Fruit fly (Drosophila melanogaster): ENCODE measurements around the gene brwl.

Gene brwl

DNA sequence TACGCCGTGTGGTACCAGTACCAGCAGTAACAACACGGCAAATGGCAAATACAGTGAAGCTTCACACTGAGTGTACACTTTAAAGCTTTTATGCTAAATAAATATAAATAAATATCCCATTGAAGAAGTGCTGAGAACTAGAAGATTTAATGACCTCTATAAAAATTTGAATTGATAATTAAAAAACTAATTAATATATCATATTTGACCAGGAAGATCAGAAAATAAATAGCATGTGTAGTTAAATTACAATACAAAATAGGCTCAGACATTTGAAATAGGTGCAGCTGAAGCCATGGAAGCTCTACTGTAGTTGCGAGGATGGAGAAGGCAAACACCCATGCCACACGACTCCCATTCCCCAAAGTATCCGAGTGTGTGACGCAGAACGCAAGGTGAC, 4.2 kb upstream of the brwl start (continued):
- TF ChIP-seq dysf (GFP tag; IDR thresholded peaks at IDR 0.05) (peak; percentile 64; the same call in 2 of the 3 replicates), CG8089 (GFP tag; optimal IDR thresholded peaks at IDR 0.05) (no peak), HmgZ (tag; optimal IDR thresholded peaks at IDR 0.05) (no peak), bigmax (GFP tag; optimal IDR thresholded peaks at IDR 0.05) (no peak), gt (GFP tag; IDR thresholded peaks at IDR 0.05) (no peak), aop (GFP tag; IDR thresholded peaks at IDR 0.05) (no peak), inv (GFP tag; IDR thresholded peaks at IDR 0.05; ENCODE audit: partially characterized antibody) (no peak), CG11695 (GFP tag; IDR thresholded peaks at IDR 0.05) (peak; percentile 49; the same call in 1 of the 3 replicates), CG3995 (GFP tag; optimal IDR thresholded peaks at IDR 0.05) (no peak), CG12071 (GFP tag; optimal IDR thresholded peaks at IDR 0.05) (no peak), Nf-YC (tag; optimal IDR thresholded peaks at IDR 0.05) (peak; percentile 26), CG8359 (GFP tag; optimal IDR thresholded peaks at IDR 0.05; ENCODE audit: borderline replicate concordance) (no peak), Side (GFP tag; optimal IDR thresholded peaks at IDR 0.05) (no peak), dm (GFP tag; optimal IDR thresholded peaks at IDR 0.05) (no peak), abd-A (tag; optimal IDR thresholded peaks at IDR 0.05) (no peak), CG6175 (GFP tag; IDR thresholded peaks at IDR 0.05) (no peak), danr (GFP tag; IDR thresholded peaks at IDR 0.05) (no peak), Elba2 (GFP tag; optimal IDR thresholded peaks at IDR 0.05) (no peak), pho (GFP tag; optimal IDR thresholded peaks at IDR 0.05) (no peak), lilli (GFP tag; optimal IDR thresholded peaks at IDR 0.05) (peak; percentile 37), CG16779 (GFP tag; IDR thresholded peaks at IDR 0.05) (no peak), Poxn (GFP tag; IDR thresholded peaks at IDR 0.05) (no peak), vvl (GFP tag; IDR thresholded peaks at IDR 0.05) (peak; percentile 36; the same call in 1 of the 2 replicates), CG16815 (GFP tag; optimal IDR thresholded peaks at IDR 0.05) (peak; percentile 18), Fer3 (tag; optimal IDR thresholded peaks at IDR 0.05) (peak; percentile 49), sisA (GFP tag; IDR thresholded peaks at IDR 0.05) (0 out of 2 replicates have a peak, but pooled peaks have one; percentile 35), CG13624 (GFP tag; optimal IDR thresholded peaks at IDR 0.05) (no peak), CG1233 (GFP tag; optimal IDR thresholded peaks at IDR 0.05) (no peak), CG10366 (GFP tag; IDR thresholded peaks at IDR 0.05) (no peak), CG2875 (GFP tag; optimal IDR thresholded peaks at IDR 0.05) (no peak), CG6254 (GFP tag; optimal IDR thresholded peaks at IDR 0.05) (no peak), CG10979 (tag; optimal IDR thresholded peaks at IDR 0.05) (peak; percentile 17), Stat92E (GFP tag; optimal IDR thresholded peaks at IDR 0.05) (no peak), CG15514 (GFP tag; optimal IDR thresholded peaks at IDR 0.05) (peak; percentile 16), sd (tag; optimal IDR thresholded peaks at IDR 0.05) (no peak), fd102C (GFP tag; optimal IDR thresholded peaks at IDR 0.05) (no peak), row (GFP tag; IDR thresholded peaks at IDR 0.05) (peak; percentile 55), CG10274 (GFP tag; optimal IDR thresholded peaks at IDR 0.05) (no peak), B-H1 (GFP tag; IDR thresholded peaks at IDR 0.05) (0 out of 3 replicates have a peak, but pooled peaks have one; percentile 14), bowl (GFP tag; IDR thresholded peaks at IDR 0.05) (no peak), E2f1 (GFP tag; IDR thresholded peaks at IDR 0.05) (no peak; the same call in 1 of the 2 replicates), Bdp1 (GFP tag; optimal IDR thresholded peaks at IDR 0.05) (no peak), CG11093 (GFP tag; IDR thresholded peaks at IDR 0.05) (no peak), CG3726 (GFP tag; IDR thresholded peaks at IDR 0.05) (no peak), pum (GFP tag; optimal IDR thresholded peaks at IDR 0.05) (no peak), CG3281 (GFP tag; optimal IDR thresholded peaks at IDR 0.05) (peak; percentile 48), amos (GFP tag; IDR thresholded peaks at IDR 0.05; ENCODE audit: partially characterized antibody) (no peak), CG30020 (tag; optimal IDR thresholded peaks at IDR 0.05) (no peak), CG8290 (GFP tag; optimal IDR thresholded peaks at IDR 0.05) (no peak), CG8290 (tag; optimal IDR thresholded peaks at IDR 0.05) (no peak), fu2 (GFP tag; optimal IDR thresholded peaks at IDR 0.05) (no peak), CG10959 (GFP tag; IDR thresholded peaks at IDR 0.05) (no peak)
